Worm (Caenorhabditis elegans) whole organism, midembryonic: Measurements from ENCODE around the gene C14C6.2.

ENCODE experiments used
- T22C8.4 ChIP-seq: fragments of 200-800 bp; sonication (Bioruptor generic); IDR thresholded peaks from 2 replicates; pipeline ENCODE4 v1.3.6; 2022; ENCODE audit warnings: missing genetic modification characterization, missing compliant biosample characterization
- flt-1 ChIP-seq: fragments of 200-800 bp; sonication (Bioruptor generic); IDR thresholded peaks from 2 replicates; pipeline ENCODE4 v1.3.6; 2022; ENCODE audit warnings: missing genetic modification characterization, missing compliant biosample characterization
- med-1 ChIP-seq: sonication (generic microtip); optimal IDR thresholded peaks from 2 replicates; lab custom pipeline; 2017; ENCODE audit warnings: missing genetic modification characterization, mild to moderate bottlenecking, missing compliant biosample characterization, antibody characterized with exemption, missing genetic modification reagents; ENCODE audit not compliant: insufficient read depth
- ref-1 ChIP-seq: fragments of 200-800 bp; sonication (Bioruptor generic); conservative IDR thresholded peaks from 2 replicates; pipeline ENCODE4 v1.3.6; 2022; ENCODE audit warnings: missing genetic modification reagents, missing genetic modification characterization, missing compliant biosample characterization
- tab-1 ChIP-seq: fragments of 200-800 bp; sonication (Bioruptor generic); IDR thresholded peaks from 2 replicates; pipeline ENCODE4 v1.3.6; 2022; ENCODE audit warnings: missing genetic modification characterization, missing compliant biosample characterization
- ztf-23 ChIP-seq: fragments of 200-800 bp; sonication (Bioruptor generic); IDR thresholded peaks from 2 replicates; pipeline ENCODE4 v1.3.6; 2022; ENCODE audit warnings: missing genetic modification reagents, missing genetic modification characterization, missing compliant biosample characterization
- ztf-29 ChIP-seq: fragments of 200-800 bp; sonication (Bioruptor generic); IDR thresholded peaks from 2 replicates; pipeline ENCODE4 v1.3.6; 2022; ENCODE audit warnings: missing genetic modification reagents, missing genetic modification characterization, missing compliant biosample characterization

DNA sequence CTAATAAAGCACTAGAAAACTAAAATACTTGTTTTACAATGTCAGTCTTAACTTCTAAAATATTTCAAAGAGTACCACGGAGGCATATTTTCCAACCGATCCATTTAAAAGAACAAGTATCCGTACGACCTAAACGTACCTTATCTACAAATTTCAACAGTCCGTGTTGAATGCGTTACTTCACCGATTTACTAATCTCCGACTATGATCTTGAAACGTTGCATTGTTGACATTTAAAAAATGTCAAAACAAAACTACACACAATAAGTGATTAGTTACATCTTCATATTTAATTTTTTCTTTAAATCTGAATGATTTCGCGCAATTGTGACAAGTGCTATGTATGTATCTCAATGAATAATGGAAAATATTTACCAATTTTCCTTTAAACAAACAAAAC lies 34.9 kb downstream of the C14C6.2 start:
- TF ChIP-seq med-1 (GFP tag; lab: Kevin White, UChicago) (no peak), ztf-23 (GFP tag; lab: Robert Waterston, UW) (no peak), T22C8.4 (no peak), ztf-29 (GFP tag; lab: Robert Waterston, UW) (no peak), ref-1 (GFP tag; lab: Robert Waterston, UW) (no peak), flt-1 (no peak), tab-1 (GFP tag; lab: Robert Waterston, UW) (no peak)
